Worm (Caenorhabditis elegans): ENCODE measurements around the gene R08A2.1.
"Not testable (repeated sequence)": the region's sequence is repeated elsewhere in the genome, so short reads cannot be mapped to it uniquely, and the experiment has no call there.

R08A2.1 gene

ce11 chrV:14719491-14719890 lies at the start of gene R08A2.1:
TSS of gene R08A2.1 (minus strand) at chrV:14719591.
- no peak for TF ChIP-seq lin-32 (GFP tag; optimal IDR thresholded peaks at IDR 0.05)
- TF ChIP-seq nhr-237 (tag; optimal IDR thresholded peaks at IDR 0.05) = no peak
- no peak for TF ChIP-seq nhr-2 (tag; optimal IDR thresholded peaks at IDR 0.05)
- no peak for TF ChIP-seq unc-120 (tag; optimal IDR thresholded peaks at IDR 0.05; ENCODE audit: poor library complexity, severe bottlenecking)
- TF ChIP-seq bed-3 (GFP tag; optimal IDR thresholded peaks at IDR 0.05) = no peak
- no peak for TF ChIP-seq ham-2 (GFP tag; optimal IDR thresholded peaks at IDR 0.05)
- TF ChIP-seq elt-1 (tag; optimal IDR thresholded peaks at IDR 0.05; ENCODE audit: borderline replicate concordance, insufficient read depth) = no peak
- TF ChIP-seq pha-4 (tag; optimal IDR thresholded peaks at IDR 0.05) = no peak
- no peak for TF ChIP-seq ceh-83 (GFP tag; optimal IDR thresholded peaks at IDR 0.05)
- TF ChIP-seq lsy-2 (tag; optimal IDR thresholded peaks at IDR 0.05) = no peak
- TF ChIP-seq ces-1 (GFP tag; optimal IDR thresholded peaks at IDR 0.05) = no peak
- TF ChIP-seq elt-3 (tag; optimal IDR thresholded peaks at IDR 0.05) = no peak

- TF ChIP-seq snpc-4 (tag; optimal IDR thresholded peaks at IDR 0.05) (no peak), unc-120 (tag; optimal IDR thresholded peaks at IDR 0.05; ENCODE audit: poor library complexity, severe bottlenecking) (no peak), nhr-76 (tag; optimal IDR thresholded peaks at IDR 0.05) (no peak), lin-32 (GFP tag; optimal IDR thresholded peaks at IDR 0.05) (no peak), bed-3 (GFP tag; optimal IDR thresholded peaks at IDR 0.05) (no peak), elt-1 (tag; optimal IDR thresholded peaks at IDR 0.05; ENCODE audit: borderline replicate concordance, insufficient read depth) (no peak), hlh-1 (tag; optimal IDR thresholded peaks at IDR 0.05) (no peak), M03D4.4 (tag; optimal IDR thresholded peaks at IDR 0.05) (no peak), unc-39 (tag; optimal IDR thresholded peaks at IDR 0.05) (no peak), unc-62 (GFP tag; optimal IDR thresholded peaks at IDR 0.05) (no peak), mep-1 (tag; optimal IDR thresholded peaks at IDR 0.05) (no peak), blmp-1 (tag; optimal IDR thresholded peaks at IDR 0.05) (no peak), ham-2 (GFP tag; optimal IDR thresholded peaks at IDR 0.05) (no peak), ztf-11 (tag; optimal IDR thresholded peaks at IDR 0.05) (no peak)
These were observed 44.2 kb upstream of the R08A2.1 start for ce11 chrV:14763582-14763981.

- TF ChIP-seq unc-39 (tag; optimal IDR thresholded peaks at IDR 0.05) (no peak), elt-3 (tag; optimal IDR thresholded peaks at IDR 0.05) (no peak), blmp-1 (tag; optimal IDR thresholded peaks at IDR 0.05) (no peak), lin-32 (GFP tag; optimal IDR thresholded peaks at IDR 0.05) (no peak), unc-62 (GFP tag; optimal IDR thresholded peaks at IDR 0.05) (no peak), unc-120 (tag; optimal IDR thresholded peaks at IDR 0.05; ENCODE audit: poor library complexity, severe bottlenecking) (no peak), tbx-8 (GFP tag; optimal IDR thresholded peaks at IDR 0.05) (no peak), ceh-39 (tag; optimal IDR thresholded peaks at IDR 0.05) (no peak), ham-2 (GFP tag; optimal IDR thresholded peaks at IDR 0.05) (no peak), M03D4.4 (tag; optimal IDR thresholded peaks at IDR 0.05) (no peak), mls-2 (tag; optimal IDR thresholded peaks at IDR 0.05) (no peak), flh-1 (GFP tag; optimal IDR thresholded peaks at IDR 0.05) (no peak), nhr-237 (tag; optimal IDR thresholded peaks at IDR 0.05) (no peak), ztf-11 (tag; optimal IDR thresholded peaks at IDR 0.05) (no peak), drap-1 (GFP tag; optimal IDR thresholded peaks at IDR 0.05) (no peak), nhr-28 (tag; optimal IDR thresholded peaks at IDR 0.05) (no peak), lin-13 (tag; optimal IDR thresholded peaks at IDR 0.05) (no peak), ceh-43 (GFP tag; optimal IDR thresholded peaks at IDR 0.05) (no peak)
These were observed 43.2 kb upstream of the R08A2.1 start for ce11 chrV:14762563-14762962.

ce11 chrV:14750357-14750756 lies 31.0 kb upstream of the R08A2.1 start, which contains the start of gene nspa-10:
TSS of gene nspa-10 (minus strand) at chrV:14750457.
- not testable (repeated sequence) for TF ChIP-seq lsy-2 (tag; optimal IDR thresholded peaks at IDR 0.05); ham-2 (GFP tag; optimal IDR thresholded peaks at IDR 0.05); elt-1 (tag; optimal IDR thresholded peaks at IDR 0.05; ENCODE audit: borderline replicate concordance, insufficient read depth)

- no peak for TF ChIP-seq ham-2 (GFP tag; optimal IDR thresholded peaks at IDR 0.05)
These were observed 29.3 kb upstream of the R08A2.1 start, which contains the start of the genes lipl-8 and Y50E8A.22 for ce11 chrV:14748608-14749137. TSS of gene lipl-8 (minus strand) at chrV:14748708. TSS of gene Y50E8A.22 (minus strand) at chrV:14749087.

ce11 chrV:14746975-14747374 lies 27.6 kb upstream of the R08A2.1 start:
- TF ChIP-seq ham-2 (GFP tag; optimal IDR thresholded peaks at IDR 0.05) (no peak), elt-1 (tag; optimal IDR thresholded peaks at IDR 0.05; ENCODE audit: borderline replicate concordance, insufficient read depth) (no peak), nhr-28 (tag; optimal IDR thresholded peaks at IDR 0.05) (no peak), flh-1 (GFP tag; optimal IDR thresholded peaks at IDR 0.05) (no peak), bed-3 (GFP tag; optimal IDR thresholded peaks at IDR 0.05) (no peak), ces-1 (GFP tag; optimal IDR thresholded peaks at IDR 0.05) (no peak), unc-120 (tag; optimal IDR thresholded peaks at IDR 0.05; ENCODE audit: poor library complexity, severe bottlenecking) (no peak), lsy-2 (tag; optimal IDR thresholded peaks at IDR 0.05) (no peak)

All from whole organism, mixed stage, embryonic.